Worm (Caenorhabditis elegans) whole organism, young adult: Measurements from ENCODE around the gene ccdc-149.

Experiments used
- B0035.1 ChIP-seq: sonication (generic microtip); optimal IDR thresholded peaks from 2 replicates; lab custom pipeline; 2016; ENCODE audit warnings: missing genetic modification characterization, mild to moderate bottlenecking, missing compliant biosample characterization, missing genotype, missing genetic modification reagents
- C06A6.2 ChIP-seq: fragments of 200-800 bp; sonication (Bioruptor generic); conservative IDR thresholded peaks from 2 replicates; pipeline ENCODE4 v1.3.6; 2022; ENCODE audit warnings: missing genetic modification characterization, missing compliant biosample characterization
- C17E4.6 ChIP-seq: fragments of 200-800 bp; sonication (Bioruptor generic); IDR thresholded peaks from 2 replicates; pipeline ENCODE4 v1.3.6; 2022; ENCODE audit warnings: missing genetic modification reagents, missing genetic modification characterization, missing compliant biosample characterization
- F23B12.7 ChIP-seq: sonication (generic microtip); optimal IDR thresholded peaks from 2 replicates; lab custom pipeline; 2017; ENCODE audit warnings: missing genetic modification characterization, mild to moderate bottlenecking, missing compliant biosample characterization, antibody characterized with exemption, moderate library complexity; ENCODE audit not compliant: insufficient read depth
- F33H1.4 ChIP-seq: fragments of 200-800 bp; sonication (Bioruptor generic); IDR thresholded peaks from 2 replicates; pipeline ENCODE4 v1.3.6; 2022; ENCODE audit warnings: missing genetic modification reagents, missing genetic modification characterization, missing compliant biosample characterization
- F49E8.2 ChIP-seq: sonication (generic microtip); optimal IDR thresholded peaks from 3 replicates; lab custom pipeline; 2017; ENCODE audit warnings: missing genetic modification characterization, mild to moderate bottlenecking, missing compliant biosample characterization, antibody characterized with exemption, moderate library complexity; ENCODE audit not compliant: insufficient read depth
- F52B5.7 ChIP-seq: sonication (generic microtip); optimal IDR thresholded peaks from 2 replicates; lab custom pipeline; 2016; ENCODE audit warnings: mild to moderate bottlenecking, missing genetic modification characterization, missing compliant biosample characterization
- Y56A3A.18 ChIP-seq: fragments of 200-800 bp; sonication (Bioruptor generic); IDR thresholded peaks from 2 replicates; pipeline ENCODE4 v1.3.6; 2022; ENCODE audit warnings: missing genetic modification reagents, missing genetic modification characterization, missing compliant biosample characterization
- akir-1 ChIP-seq: fragments of 200-800 bp; sonication (Bioruptor generic); optimal IDR thresholded peaks from 2 replicates; lab custom pipeline; 2018; ENCODE audit warnings: mild to moderate bottlenecking, missing genetic modification characterization, moderate library complexity, missing compliant biosample characterization
- aptf-3 ChIP-seq: fragments of 200-800 bp; sonication (Bioruptor generic); IDR thresholded peaks from 2 replicates; pipeline ENCODE4 v1.3.6; 2022; ENCODE audit warnings: missing genetic modification characterization, missing compliant biosample characterization
- bed-1 ChIP-seq: fragments of 200-800 bp; sonication (Bioruptor generic); IDR thresholded peaks from 2 replicates; pipeline ENCODE4 v1.3.6; 2022; ENCODE audit warnings: missing genetic modification reagents, missing genetic modification characterization, missing compliant biosample characterization
- ccch-3 ChIP-seq: fragments of 200-800 bp; sonication (Bioruptor generic); optimal IDR thresholded peaks from 2 replicates; lab custom pipeline; 2018; ENCODE audit warnings: mild to moderate bottlenecking, missing genetic modification characterization, missing compliant biosample characterization
- ceh-40 ChIP-seq: fragments of 200-800 bp; sonication (Bioruptor generic); IDR thresholded peaks from 2 replicates; pipeline ENCODE4 v1.3.6; 2022; ENCODE audit warnings: missing genetic modification characterization, missing compliant biosample characterization
- ceh-91 ChIP-seq: fragments of 200-800 bp; sonication (Bioruptor generic); IDR thresholded peaks from 2 replicates; pipeline ENCODE4 v1.3.6; 2022; ENCODE audit warnings: missing genetic modification reagents, missing genetic modification characterization, missing compliant biosample characterization
- dpl-1 ChIP-seq: fragments of 150-350 bp; optimal IDR thresholded peaks from 2 replicates; lab custom pipeline; 2014; ENCODE audit warnings: missing biosample characterization, missing genetic modification reagents, missing genetic modification characterization
- ekl-4 ChIP-seq: fragments of 200-800 bp; sonication (Bioruptor generic); IDR thresholded peaks from 2 replicates; pipeline ENCODE4 v1.3.6; 2022; ENCODE audit warnings: missing genetic modification reagents, missing genetic modification characterization, missing compliant biosample characterization
- him-1 ChIP-seq: sonication (generic microtip); optimal IDR thresholded peaks from 2 replicates; lab custom pipeline; 2016; ENCODE audit warnings: missing genotype, missing genetic modification reagents, missing genetic modification characterization, missing compliant biosample characterization
- hmg-1.2 ChIP-seq: fragments of 200-800 bp; sonication (Bioruptor generic); IDR thresholded peaks from 2 replicates; pipeline ENCODE4 v1.3.6; 2022; ENCODE audit warnings: missing genetic modification reagents, missing genetic modification characterization, missing compliant biosample characterization
- lag-1 ChIP-seq: fragments of 200-800 bp; sonication (Bioruptor generic); IDR thresholded peaks from 2 replicates; pipeline ENCODE4 v1.3.6; 2022; ENCODE audit warnings: missing genetic modification reagents, missing genetic modification characterization, missing compliant biosample characterization
- let-526 ChIP-seq: fragments of 200-800 bp; sonication (Bioruptor generic); IDR thresholded peaks from 2 replicates; pipeline ENCODE4 v1.3.6; 2022; ENCODE audit warnings: missing genetic modification reagents, missing genetic modification characterization, missing compliant biosample characterization
- lsl-1 ChIP-seq: fragments of 200-800 bp; sonication (Bioruptor generic); optimal IDR thresholded peaks from 2 replicates; lab custom pipeline; 2018; ENCODE audit warnings: mild to moderate bottlenecking, missing genetic modification characterization, moderate library complexity, missing compliant biosample characterization
- lsy-27 ChIP-seq: sonication (generic microtip); optimal IDR thresholded peaks from 2 replicates; lab custom pipeline; 2017; ENCODE audit warnings: missing genetic modification characterization, mild to moderate bottlenecking, missing compliant biosample characterization, antibody characterized with exemption, missing genotype, borderline replicate concordance; ENCODE audit not compliant: insufficient read depth
- madf-10 ChIP-seq: sonication (generic microtip); optimal IDR thresholded peaks from 2 replicates; lab custom pipeline; 2016; ENCODE audit warnings: mild to moderate bottlenecking, missing genetic modification characterization, missing compliant biosample characterization
- madf-8 ChIP-seq: fragments of 200-800 bp; sonication (Bioruptor generic); conservative IDR thresholded peaks from 2 replicates; pipeline ENCODE4 v1.3.6; 2022; ENCODE audit warnings: missing genetic modification reagents, missing genetic modification characterization, missing compliant biosample characterization
- mcd-1 ChIP-seq: fragments of 200-800 bp; sonication (Bioruptor generic); IDR thresholded peaks from 2 replicates; pipeline ENCODE4 v1.3.6; 2022; ENCODE audit warnings: missing genetic modification reagents, missing genetic modification characterization, missing compliant biosample characterization
- mes-4 ChIP-seq: sonication (generic microtip); optimal IDR thresholded peaks from 2 replicates; lab custom pipeline; 2016; ENCODE audit warnings: missing genotype, missing genetic modification characterization, missing compliant biosample characterization
- nfya-2 ChIP-seq: fragments of 200-800 bp; sonication (Bioruptor generic); IDR thresholded peaks from 2 replicates; pipeline ENCODE4 v1.3.6; 2022; ENCODE audit warnings: missing genetic modification reagents, missing genetic modification characterization, missing compliant biosample characterization
- nfyb-1 ChIP-seq: fragments of 200-800 bp; sonication (Bioruptor generic); IDR thresholded peaks from 2 replicates; pipeline ENCODE4 v1.3.6; 2022; ENCODE audit warnings: missing genetic modification reagents, missing genetic modification characterization, missing compliant biosample characterization
- nhr-120 ChIP-seq: fragments of 200-800 bp; sonication (Bioruptor generic); IDR thresholded peaks from 2 replicates; pipeline ENCODE4 v1.3.6; 2022; ENCODE audit warnings: missing genetic modification characterization, missing compliant biosample characterization
- nhr-179 ChIP-seq: sonication (generic microtip); optimal IDR thresholded peaks from 2 replicates; lab custom pipeline; 2016; ENCODE audit warnings: mild to moderate bottlenecking, missing genetic modification characterization, missing compliant biosample characterization
- nhr-27 ChIP-seq: fragments of 200-800 bp; sonication (Bioruptor generic); optimal IDR thresholded peaks from 2 replicates; lab custom pipeline; 2018; ENCODE audit warnings: mild to moderate bottlenecking, missing genetic modification characterization, moderate library complexity, missing compliant biosample characterization
- nhr-80 ChIP-seq: sonication (generic microtip); optimal IDR thresholded peaks from 2 replicates; lab custom pipeline; 2016; ENCODE audit warnings: missing genetic modification characterization, missing compliant biosample characterization
- pbrm-1 ChIP-seq: fragments of 200-800 bp; sonication (Bioruptor generic); IDR thresholded peaks from 2 replicates; pipeline ENCODE4 v1.3.6; 2022; ENCODE audit warnings: missing genetic modification reagents, missing genetic modification characterization, missing compliant biosample characterization
- sdz-38 ChIP-seq: sonication (generic microtip); optimal IDR thresholded peaks from 2 replicates; lab custom pipeline; 2016; ENCODE audit warnings: missing genotype, missing genetic modification characterization, missing compliant biosample characterization
- snpc-4 ChIP-seq, 5 experiments: fragments of 150-350 bp in 1 of 5; sonication (generic microtip) in 4 of 5; optimal IDR thresholded peaks; 2 replicates each; lab custom pipeline; 2014 to 2018; ENCODE audit warnings: missing genetic modification characterization in 5 of 5, missing biosample characterization in 3 of 5, antibody characterized with exemption in 2 of 5, mild to moderate bottlenecking in 2 of 5, missing compliant biosample characterization in 2 of 5, missing genotype in 2 of 5, moderate library complexity in 2 of 5, missing genetic modification reagents in 1 of 5
- unc-130 ChIP-seq: sonication (generic microtip); optimal IDR thresholded peaks from 2 replicates; lab custom pipeline; 2016; ENCODE audit warnings: missing genetic modification reagents, missing genetic modification characterization, missing compliant biosample characterization
- zim-3 ChIP-seq: sonication (generic microtip); optimal IDR thresholded peaks from 2 replicates; lab custom pipeline; 2017; ENCODE audit warnings: mild to moderate bottlenecking, missing genetic modification characterization, moderate library complexity, missing compliant biosample characterization
- ztf-22 ChIP-seq: fragments of 200-800 bp; sonication (Bioruptor generic); optimal IDR thresholded peaks from 2 replicates; lab custom pipeline; 2018; ENCODE audit warnings: mild to moderate bottlenecking, missing genetic modification characterization, moderate library complexity, missing compliant biosample characterization
- ztf-25 ChIP-seq: fragments of 200-800 bp; sonication (Bioruptor generic); IDR thresholded peaks from 2 replicates; pipeline ENCODE4 v1.3.6; 2022; ENCODE audit warnings: missing genetic modification reagents, missing genetic modification characterization, missing compliant biosample characterization
- ztf-28 ChIP-seq: fragments of 200-800 bp; sonication (Bioruptor generic); IDR thresholded peaks from 2 replicates; pipeline ENCODE4 v1.3.6; 2022; ENCODE audit warnings: missing genetic modification reagents, missing genetic modification characterization, missing compliant biosample characterization
- ztf-6 ChIP-seq: fragments of 200-800 bp; sonication (Bioruptor generic); IDR thresholded peaks from 2 replicates; pipeline ENCODE4 v1.3.6; 2022; ENCODE audit warnings: missing genetic modification reagents, missing genetic modification characterization, missing compliant biosample characterization

ccdc-149 gene

DNA sequence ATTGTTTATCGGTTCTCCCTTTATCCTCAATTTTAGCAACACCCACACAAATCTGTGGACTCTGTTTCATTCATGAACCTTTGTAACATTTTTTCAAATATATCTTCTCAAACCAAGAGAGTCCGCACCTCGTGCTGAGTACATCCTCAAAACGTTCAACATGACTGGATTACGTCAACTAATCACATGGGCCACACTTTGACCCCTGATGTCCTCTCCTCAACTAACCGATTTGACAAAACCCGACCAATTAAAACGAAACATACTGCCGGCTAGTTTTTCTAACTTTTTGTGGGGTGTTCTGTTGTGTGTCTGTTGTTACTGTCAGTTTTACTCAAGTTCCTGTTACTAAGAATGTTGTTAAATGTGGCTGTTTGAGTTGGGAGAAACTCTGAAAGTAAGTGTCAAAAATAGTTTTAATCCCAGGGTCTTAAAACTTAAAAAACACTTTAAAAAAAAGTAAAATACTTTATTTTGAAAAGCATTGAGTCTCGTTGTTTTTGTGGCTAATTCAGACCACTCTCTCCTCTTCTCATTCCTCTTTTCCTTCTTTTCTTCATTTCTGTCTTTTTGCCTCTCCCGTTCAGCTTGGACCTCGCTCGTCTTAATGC is 44.4 kb upstream of the ccdc-149 start:
- no peak for TF ChIP-seq mcd-1
- no peak for TF ChIP-seq ztf-25 (GFP tag; lab: Robert Waterston, UW)
- no peak for TF ChIP-seq madf-10 (tag; lab: Kevin White, UChicago)
- no peak for TF ChIP-seq lag-1 (GFP tag; lab: Robert Waterston, UW)
- no peak for TF ChIP-seq unc-130
- no peak for TF ChIP-seq F52B5.7 (tag; lab: Kevin White, UChicago)
- TF ChIP-seq let-526 (GFP tag; lab: Robert Waterston, UW) = no peak
- TF ChIP-seq lsl-1 (GFP tag; lab: Kevin White, UChicago) = no peak
- TF ChIP-seq zim-3 = no peak
- no peak for TF ChIP-seq madf-8
- TF ChIP-seq F49E8.2 (tag; lab: Kevin White, UChicago) = no peak

DNA sequence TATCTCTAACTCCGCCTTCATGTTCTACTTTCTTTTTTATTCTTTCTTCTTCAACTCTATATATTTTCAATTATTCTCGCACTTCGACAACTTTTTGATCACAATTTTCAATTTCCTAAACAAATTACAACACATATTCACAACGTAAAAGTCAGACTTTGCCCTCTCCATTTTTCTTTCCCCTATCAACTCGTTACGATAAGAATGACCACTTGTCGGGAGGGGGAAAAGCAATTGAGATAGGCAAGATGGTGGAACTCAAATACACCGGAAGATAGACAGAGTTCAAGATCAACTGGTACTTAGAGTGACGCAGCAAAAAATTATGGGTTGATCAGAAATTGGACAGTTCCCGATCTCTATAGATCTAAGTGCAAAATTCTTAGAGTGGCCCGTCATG is 43.8 kb upstream of the ccdc-149 start:
- TF ChIP-seq sdz-38 (no peak), C06A6.2 (no peak)

- TF ChIP-seq ztf-28 (GFP tag; lab: Robert Waterston, UW) = no peak
- TF ChIP-seq ekl-4 (GFP tag; lab: Robert Waterston, UW) = no peak
- no peak for TF ChIP-seq ceh-40 (GFP tag; lab: Robert Waterston, UW)
- no peak for TF ChIP-seq lsy-27
- TF ChIP-seq nhr-80 (tag; lab: Kevin White, UChicago) = peak; percentile 42
- no peak for TF ChIP-seq madf-10 (tag; lab: Kevin White, UChicago)
These were observed 43.3 kb upstream of the ccdc-149 start for ce11 chrX:11554522-11554921.

DNA sequence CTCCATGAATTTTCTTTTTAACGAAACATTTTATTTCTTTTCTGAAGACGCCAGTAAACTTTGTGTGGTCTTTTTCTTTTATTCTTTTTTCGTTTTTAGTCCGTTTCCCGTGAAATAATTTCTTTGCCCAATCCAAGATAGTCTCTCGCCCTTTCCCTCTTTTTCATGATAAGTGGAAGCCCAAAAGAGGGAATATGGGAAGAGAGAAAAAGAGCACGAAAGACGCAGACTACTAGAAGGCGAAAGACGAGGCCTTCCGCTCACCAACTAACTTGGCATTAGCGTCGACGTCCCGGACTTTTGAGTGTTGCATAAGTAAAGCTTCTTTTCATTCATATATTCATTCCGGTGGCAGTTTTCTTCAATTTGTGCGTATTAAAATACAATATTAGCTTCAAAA is 41.6 kb upstream of the ccdc-149 start:
- TF ChIP-seq ceh-91 (GFP tag; lab: Robert Waterston, UW) (no peak), ztf-6 (GFP tag; lab: Robert Waterston, UW) (no peak), dpl-1 (GFP tag; lab: Kevin White, UChicago) (no peak), him-1 (no peak), B0035.1 (tag; lab: Kevin White, UChicago) (no peak), F23B12.7 (tag; lab: Kevin White, UChicago) (no peak), unc-130 (no peak), nhr-80 (tag; lab: Kevin White, UChicago) (no peak), akir-1 (GFP tag; lab: Kevin White, UChicago) (no peak), mes-4 (no peak), ceh-40 (GFP tag; lab: Robert Waterston, UW) (no peak), ztf-28 (GFP tag; lab: Robert Waterston, UW) (no peak), Y56A3A.18 (GFP tag; lab: Robert Waterston, UW) (no peak), nhr-120 (GFP tag; lab: Robert Waterston, UW) (no peak)

DNA sequence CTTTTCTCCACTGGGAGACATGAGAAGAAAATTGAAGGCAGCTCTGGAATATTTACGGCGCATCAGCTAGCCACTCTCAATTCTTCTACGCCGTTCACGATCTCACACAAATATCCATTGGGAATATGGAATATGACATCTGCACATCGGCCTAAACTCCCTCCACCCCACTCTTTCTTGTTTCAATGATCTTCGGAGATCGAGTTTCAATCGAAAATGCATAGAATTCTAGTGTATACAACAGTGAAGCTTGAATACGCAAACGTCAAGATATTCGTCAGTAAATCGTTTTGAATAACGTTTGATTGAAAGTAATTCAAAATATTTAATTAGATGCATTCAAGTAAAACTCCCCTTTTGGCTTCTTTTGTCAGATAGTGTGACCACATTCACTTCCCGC is 40.6 kb upstream of the ccdc-149 start:
- TF ChIP-seq nhr-80 (tag; lab: Kevin White, UChicago) (no peak), nfya-2 (no peak), unc-130 (no peak), ztf-22 (GFP tag; lab: Kevin White, UChicago) (no peak), aptf-3 (GFP tag; lab: Robert Waterston, UW) (no peak), nfyb-1 (GFP tag; lab: Robert Waterston, UW) (no peak), ccch-3 (GFP tag; lab: Kevin White, UChicago) (no peak), madf-8 (no peak), pbrm-1 (GFP tag; lab: Robert Waterston, UW) (no peak), ztf-28 (GFP tag; lab: Robert Waterston, UW) (no peak), hmg-1.2 (no peak), nhr-27 (tag; lab: Kevin White, UChicago) (no peak), C17E4.6 (GFP tag; lab: Robert Waterston, UW) (no peak), lsy-27 (no peak), F33H1.4 (GFP tag; lab: Robert Waterston, UW) (no peak), bed-1 (GFP tag; lab: Robert Waterston, UW) (no peak), nhr-179 (tag; lab: Kevin White, UChicago) (no peak), ztf-6 (GFP tag; lab: Robert Waterston, UW) (no peak), snpc-4 (GFP tag; optimal IDR thresholded peaks at IDR 0.05; lab: Kevin White, UChicago) (no peak), snpc-4 (tag; optimal IDR thresholded peaks at IDR 0.05; lab: Kevin White, UChicago) (no peak)
